Fruit fly (Drosophila melanogaster) whole organism, prepupa: ENCODE data around the gene dati.

ENCODE experiments used
- Blimp-1 ChIP-seq: fragments of 200-800 bp; sonication (Bioruptor generic); optimal IDR thresholded peaks from 3 replicates; lab custom pipeline; 2017; ENCODE audit warnings: missing biosample characterization, missing genetic modification characterization, mild to moderate bottlenecking, moderate library complexity, missing genetic modification reagents
- CG10631 ChIP-seq: fragments of 200-800 bp; sonication (Bioruptor generic); optimal IDR thresholded peaks from 2 replicates; lab custom pipeline; 2016; ENCODE audit warnings: missing biosample characterization, missing genetic modification characterization
- CG10669 ChIP-seq: fragments of 200-800 bp; sonication (Bioruptor generic); optimal IDR thresholded peaks from 3 replicates; lab custom pipeline; 2018; ENCODE audit warnings: missing biosample characterization, mild to moderate bottlenecking, missing genetic modification characterization, moderate library complexity
- CG11294 ChIP-seq: fragments of 200-800 bp; sonication (Bioruptor generic); IDR thresholded peaks from 2 replicates; pipeline ENCODE4 v1.3.6; 2022; ENCODE audit warnings: missing biosample characterization, missing genetic modification characterization
- CG11762 ChIP-seq: fragments of 200-800 bp; sonication (Bioruptor generic); optimal IDR thresholded peaks from 3 replicates; lab custom pipeline; 2016; ENCODE audit warnings: missing biosample characterization, missing genetic modification characterization; ENCODE audit not compliant: insufficient read depth
- CG11902 ChIP-seq: fragments of 200-800 bp; sonication (Bioruptor generic); optimal IDR thresholded peaks from 3 replicates; lab custom pipeline; 2016; ENCODE audit warnings: missing biosample characterization, missing genetic modification characterization
- CG15336 ChIP-seq: fragments of 200-800 bp; sonication (Bioruptor generic); IDR thresholded peaks from 2 replicates; pipeline ENCODE4 v1.3.6; 2022; ENCODE audit warnings: missing biosample characterization, missing genetic modification characterization
- CG1621 ChIP-seq: fragments of 200-800 bp; sonication (Bioruptor generic); optimal IDR thresholded peaks from 3 replicates; lab custom pipeline; 2018; ENCODE audit warnings: missing biosample characterization, mild to moderate bottlenecking, missing genetic modification characterization
- CG16779 ChIP-seq: fragments of 200-800 bp; sonication (Bioruptor generic); optimal IDR thresholded peaks from 3 replicates; lab custom pipeline; 2017; ENCODE audit warnings: missing biosample characterization, mild to moderate bottlenecking, missing genetic modification characterization
- CG3032 ChIP-seq: fragments of 200-800 bp; optimal IDR thresholded peaks from 2 replicates; lab custom pipeline; 2019; ENCODE audit warnings: missing biosample characterization, mild to moderate bottlenecking, missing genetic modification characterization, moderate library complexity
- CG31627 ChIP-seq: fragments of 200-800 bp; sonication (Bioruptor generic); optimal IDR thresholded peaks from 3 replicates; lab custom pipeline; 2016; ENCODE audit warnings: missing biosample characterization, missing genetic modification characterization
- CG34406 ChIP-seq: fragments of 200-800 bp; sonication (Bioruptor generic); optimal IDR thresholded peaks from 3 replicates; lab custom pipeline; 2016; ENCODE audit warnings: missing biosample characterization, missing genetic modification characterization
- CG3919 ChIP-seq: fragments of 200-800 bp; sonication (Bioruptor generic); optimal IDR thresholded peaks from 3 replicates; lab custom pipeline; 2016; ENCODE audit warnings: missing biosample characterization, missing genetic modification characterization
- CG4318 ChIP-seq: fragments of 200-800 bp; sonication (Bioruptor generic); optimal IDR thresholded peaks from 3 replicates; lab custom pipeline; 2017; ENCODE audit warnings: missing biosample characterization, mild to moderate bottlenecking, missing genetic modification characterization
- CG6163 ChIP-seq: fragments of 200-800 bp; sonication (Bioruptor generic); IDR thresholded peaks from 3 replicates; pipeline ENCODE4 v1.3.6; 2022; ENCODE audit warnings: missing biosample characterization, missing genetic modification characterization
- CG6792 ChIP-seq: fragments of 200-800 bp; sonication (Bioruptor generic); optimal IDR thresholded peaks from 3 replicates; lab custom pipeline; 2016; ENCODE audit warnings: missing biosample characterization, missing genetic modification characterization
- CG7368 ChIP-seq: fragments of 200-800 bp; sonication (Bioruptor generic); optimal IDR thresholded peaks from 3 replicates; lab custom pipeline; 2016; ENCODE audit warnings: missing biosample characterization, missing genetic modification characterization
- CG8119 ChIP-seq: fragments of 200-800 bp; sonication (Bioruptor generic); IDR thresholded peaks from 3 replicates; pipeline ENCODE4 v1.3.6; 2022; ENCODE audit warnings: missing biosample characterization, missing genetic modification characterization
- CG8319 ChIP-seq: fragments of 200-800 bp; sonication (Bioruptor generic); optimal IDR thresholded peaks from 3 replicates; lab custom pipeline; 2016; ENCODE audit warnings: missing biosample characterization, missing genetic modification characterization
- CG8632 ChIP-seq: fragments of 200-800 bp; sonication (Bioruptor generic); optimal IDR thresholded peaks from 3 replicates; lab custom pipeline; 2016; ENCODE audit warnings: missing biosample characterization, missing genetic modification characterization
- CG9139 ChIP-seq: fragments of 200-800 bp; sonication (Bioruptor generic); optimal IDR thresholded peaks from 3 replicates; lab custom pipeline; 2017; ENCODE audit warnings: missing biosample characterization, mild to moderate bottlenecking, missing genetic modification characterization
- Eip75B ChIP-seq: fragments of 200-800 bp; sonication (Bioruptor generic); optimal IDR thresholded peaks from 3 replicates; lab custom pipeline; 2016; ENCODE audit warnings: missing biosample characterization, missing genetic modification characterization
- Eip78C ChIP-seq: fragments of 200-800 bp; sonication (Bioruptor generic); peaks from one replicate; lab custom pipeline; 2016; ENCODE audit warnings: missing biosample characterization, missing genetic modification characterization
- Eip93F ChIP-seq: fragments of 200-800 bp; sonication (Bioruptor generic); optimal IDR thresholded peaks from 2 replicates; lab custom pipeline; 2016; ENCODE audit warnings: missing biosample characterization, mild to moderate bottlenecking, missing genetic modification characterization
- Ets21C ChIP-seq: fragments of 200-800 bp; sonication (Bioruptor generic); optimal IDR thresholded peaks from 3 replicates; lab custom pipeline; 2016; ENCODE audit warnings: missing biosample characterization, missing genetic modification characterization
- Ets96B ChIP-seq: fragments of 200-800 bp; optimal IDR thresholded peaks from 2 replicates; lab custom pipeline; 2019; ENCODE audit warnings: missing biosample characterization, mild to moderate bottlenecking, missing genetic modification characterization, moderate library complexity
- Gug ChIP-seq: fragments of 200-800 bp; sonication (Bioruptor generic); IDR thresholded peaks from 2 replicates; pipeline ENCODE4 v1.3.6; 2022; ENCODE audit warnings: missing biosample characterization, missing genetic modification characterization
- Hr38 ChIP-seq: sonication (Bioruptor generic); optimal IDR thresholded peaks from 2 replicates; lab custom pipeline; 2016; ENCODE audit warnings: missing biosample characterization, missing genetic modification characterization
- Hr39 ChIP-seq: fragments of 200-800 bp; sonication (Bioruptor generic); optimal IDR thresholded peaks from 2 replicates; lab custom pipeline; 2016; ENCODE audit warnings: missing biosample characterization, missing genetic modification characterization
- Hr4 ChIP-seq: fragments of 200-800 bp; sonication (Bioruptor generic); optimal IDR thresholded peaks from 3 replicates; lab custom pipeline; 2016; ENCODE audit warnings: missing biosample characterization, missing genetic modification characterization
- Lpt ChIP-seq: fragments of 200-800 bp; sonication (Bioruptor generic); optimal IDR thresholded peaks from 3 replicates; lab custom pipeline; 2016; ENCODE audit warnings: missing biosample characterization, missing genetic modification characterization
- Met ChIP-seq: fragments of 200-800 bp; sonication (Bioruptor generic); optimal IDR thresholded peaks from 3 replicates; lab custom pipeline; 2016; ENCODE audit warnings: missing biosample characterization, missing genetic modification characterization
- OdsH ChIP-seq: fragments of 200-800 bp; sonication (Bioruptor generic); optimal IDR thresholded peaks from 3 replicates; lab custom pipeline; 2016; ENCODE audit warnings: missing biosample characterization, missing genetic modification characterization
- Sox102F ChIP-seq: fragments of 200-800 bp; sonication (Bioruptor generic); optimal IDR thresholded peaks from 2 replicates; lab custom pipeline; 2016; ENCODE audit warnings: missing biosample characterization, mild to moderate bottlenecking, missing genetic modification characterization
- Sox14 ChIP-seq: fragments of 200-800 bp; sonication (Bioruptor generic); optimal IDR thresholded peaks from 3 replicates; lab custom pipeline; 2016; ENCODE audit warnings: missing biosample characterization, missing genetic modification characterization
- Sox15 ChIP-seq: fragments of 200-800 bp; sonication (Bioruptor generic); optimal IDR thresholded peaks from 3 replicates; lab custom pipeline; 2016; ENCODE audit warnings: missing biosample characterization, missing genetic modification characterization
- achi ChIP-seq: fragments of 200-800 bp; sonication (Bioruptor generic); optimal IDR thresholded peaks from 3 replicates; lab custom pipeline; 2016; ENCODE audit warnings: missing biosample characterization, missing genetic modification characterization
- acj6 ChIP-seq: fragments of 200-800 bp; sonication (Bioruptor generic); optimal IDR thresholded peaks from 3 replicates; lab custom pipeline; 2016; ENCODE audit warnings: missing biosample characterization, missing genetic modification characterization
- cyc ChIP-seq: fragments of 200-800 bp; sonication (Bioruptor generic); optimal IDR thresholded peaks from 3 replicates; lab custom pipeline; 2016; ENCODE audit warnings: missing biosample characterization, missing genetic modification characterization
- dac ChIP-seq: fragments of 200-800 bp; sonication (Bioruptor generic); optimal IDR thresholded peaks from 2 replicates; lab custom pipeline; 2017; ENCODE audit warnings: missing biosample characterization, mild to moderate bottlenecking, missing genetic modification characterization
- esn ChIP-seq: fragments of 200-800 bp; sonication (Bioruptor generic); optimal IDR thresholded peaks from 2 replicates; lab custom pipeline; 2016; ENCODE audit warnings: missing biosample characterization, mild to moderate bottlenecking, missing genetic modification characterization, moderate library complexity
- fd59A ChIP-seq: fragments of 200-800 bp; sonication (Bioruptor generic); optimal IDR thresholded peaks from 2 replicates; lab custom pipeline; 2017; ENCODE audit warnings: missing biosample characterization, mild to moderate bottlenecking, missing genetic modification characterization, missing genetic modification reagents
- fd85E ChIP-seq: fragments of 200-800 bp; sonication (Bioruptor generic); optimal IDR thresholded peaks from 3 replicates; lab custom pipeline; 2016; ENCODE audit warnings: missing biosample characterization, missing genetic modification characterization
- fkh ChIP-seq: fragments of 200-800 bp; sonication (Bioruptor generic); optimal IDR thresholded peaks from 3 replicates; lab custom pipeline; 2017; ENCODE audit warnings: missing biosample characterization, mild to moderate bottlenecking, missing genetic modification characterization, moderate library complexity
- net ChIP-seq: fragments of 200-800 bp; sonication (Bioruptor generic); optimal IDR thresholded peaks from 3 replicates; lab custom pipeline; 2016; ENCODE audit warnings: missing biosample characterization, missing genetic modification characterization
- pdm3 ChIP-seq: fragments of 200-800 bp; sonication (Bioruptor generic); optimal IDR thresholded peaks from 3 replicates; lab custom pipeline; 2016; ENCODE audit warnings: missing biosample characterization, missing genetic modification characterization
- salr ChIP-seq, 2 experiments: fragments of 200-800 bp; sonication (Bioruptor generic); optimal IDR thresholded peaks; 3 replicates each; lab custom pipeline; 2016 to 2018; ENCODE audit warnings: missing biosample characterization in 2 of 2, missing genetic modification characterization in 2 of 2, mild to moderate bottlenecking in 1 of 2
- spab ChIP-seq: fragments of 200-800 bp; sonication (Bioruptor generic); optimal IDR thresholded peaks from 2 replicates; lab custom pipeline; 2017; ENCODE audit warnings: missing biosample characterization, mild to moderate bottlenecking, missing genetic modification characterization, missing genetic modification reagents
- svp ChIP-seq: fragments of 200-800 bp; sonication (Bioruptor generic); peaks from one replicate; lab custom pipeline; 2016; ENCODE audit warnings: missing biosample characterization, missing genetic modification characterization
- vri ChIP-seq: fragments of 200-800 bp; sonication (Bioruptor generic); optimal IDR thresholded peaks from 3 replicates; lab custom pipeline; 2016; ENCODE audit warnings: missing biosample characterization, mild to moderate bottlenecking, missing genetic modification characterization

dati gene

dm6 chr4:398555-398954 lies 3.1 kb upstream of the dati start:
- no peak for TF ChIP-seq OdsH (GFP tag; lab: Kevin White, UChicago)
- peak; percentile 35 for TF ChIP-seq fkh
- peak; percentile 27 for TF ChIP-seq svp (GFP tag; lab: Kevin White, UChicago)
- TF ChIP-seq, all 60 proteins: peak for 2

- TF ChIP-seq Hr4 (peak; percentile 17), CG9139 (GFP tag; lab: Kevin White, UChicago) (no peak), Hr39 (GFP tag; lab: Kevin White, UChicago) (peak; percentile 12), CG4318 (GFP tag; lab: Kevin White, UChicago) (no peak), Met (peak; percentile 40), CG15336 (no peak), CG31627 (peak; percentile 29), cyc (GFP tag; lab: Kevin White, UChicago) (peak; percentile 38), CG3919 (GFP tag; lab: Kevin White, UChicago) (no peak), CG6163 (no peak), Eip75B (GFP tag; lab: Kevin White, UChicago) (peak; percentile 41), dac (no peak), CG16779 (tag; lab: Kevin White, UChicago) (no peak), CG6792 (GFP tag; lab: Kevin White, UChicago) (peak; percentile 12), OdsH (GFP tag; lab: Kevin White, UChicago) (peak; percentile 17), CG7368 (GFP tag; lab: Kevin White, UChicago) (no peak), pdm3 (GFP tag; lab: Kevin White, UChicago) (peak; percentile 27), Eip93F (no peak), vri (GFP tag; lab: Kevin White, UChicago) (no peak), Sox14 (peak; percentile 23), CG3032 (tag; lab: Kevin White, UChicago) (peak; percentile 47), fd59A (no peak), svp (GFP tag; lab: Kevin White, UChicago) (peak; percentile 80), Ets21C (no peak), Sox15 (GFP tag; lab: Kevin White, UChicago) (no peak), CG10669 (GFP tag; lab: Kevin White, UChicago) (no peak), Sox102F (peak; percentile 15), Blimp-1 (GFP tag; lab: Kevin White, UChicago) (no peak), CG8632 (no peak), fd85E (no peak), CG34406 (no peak), Eip78C (GFP tag; lab: Kevin White, UChicago) (peak; percentile 87), Ets96B (tag; lab: Kevin White, UChicago) (no peak), Gug (no peak), spab (GFP tag; lab: Kevin White, UChicago) (peak; percentile 34), net (GFP tag; lab: Kevin White, UChicago) (no peak), Lpt (GFP tag; lab: Kevin White, UChicago) (no peak), esn (no peak), CG10631 (GFP tag; lab: Kevin White, UChicago) (peak; percentile 29), fkh (no peak), CG11902 (GFP tag; lab: Kevin White, UChicago) (no peak), acj6 (peak; percentile 41), CG11294 (GFP tag; lab: Robert Waterston, UW) (no peak), CG8319 (no peak), CG8119 (GFP tag; lab: Robert Waterston, UW) (no peak), salr (GFP tag; optimal IDR thresholded peaks at IDR 0.05; lab: Kevin White, UChicago) (no peak), CG11762 (no peak), achi (GFP tag; lab: Kevin White, UChicago) (no peak), CG1621 (tag; lab: Kevin White, UChicago) (no peak), Hr38 (GFP tag; lab: Kevin White, UChicago) (no peak)
Observed at dm6 chr4:395869-396568, 614 bp upstream of the dati start.
